Worm (Caenorhabditis elegans): ENCODE measurements around the gene lam-2.

DNA sequence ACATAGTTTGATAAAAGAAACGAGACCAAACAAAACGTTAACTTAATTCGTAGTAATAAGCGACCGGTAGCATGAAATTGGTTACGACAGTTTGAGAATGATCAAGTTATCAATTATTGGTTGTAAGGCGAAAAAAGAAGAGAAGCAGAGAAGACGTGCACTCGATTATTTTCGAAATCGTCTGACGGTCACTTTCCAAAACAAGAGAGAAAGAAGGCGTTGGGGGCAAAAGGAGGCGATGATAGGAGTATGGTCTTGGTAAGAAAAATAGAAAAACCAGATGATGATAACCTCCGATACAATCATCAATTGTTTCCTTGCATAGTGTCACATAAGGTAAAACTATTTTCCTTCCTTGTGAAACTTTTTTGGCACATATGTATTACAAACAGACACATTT lies 6.4 kb upstream of the lam-2 start:
- no peak for TF ChIP-seq tab-1 (GFP tag; IDR thresholded peaks at IDR 0.05)
- TF ChIP-seq flt-1 (GFP tag; IDR thresholded peaks at IDR 0.05): no peak
- TF ChIP-seq cog-1 (tag; optimal IDR thresholded peaks at IDR 0.05): no peak
- no peak for TF ChIP-seq med-1 (GFP tag; optimal IDR thresholded peaks at IDR 0.05; ENCODE audit: insufficient read depth)
- TF ChIP-seq klf-2 (GFP tag; conservative IDR thresholded peaks at IDR 0.05): no peak
- no peak for TF ChIP-seq ref-1 (GFP tag; conservative IDR thresholded peaks at IDR 0.05)
- TF ChIP-seq ztf-29 (GFP tag; IDR thresholded peaks at IDR 0.05): no peak
- TF ChIP-seq T22C8.4 (GFP tag; IDR thresholded peaks at IDR 0.05): no peak
- no peak for TF ChIP-seq ztf-23 (GFP tag; IDR thresholded peaks at IDR 0.05)
